ENCODE assay signal across 1 fruit fly cellular context in genomic region chr3R:26020244-26021171, dm6.
TF ChIP-seq lines count a peak whose summit lies in the region.

No protein-coding gene starts in this region.

TF ChIP-seq in whole organism, embryonic, 481 proteins besides CTCF, POLR2A, EP300 and RAD21 (continued from another document):
- TF ChIP-seq CG11093 (GFP tag; IDR thresholded peaks at IDR 0.05; lab: Robert Waterston, UW) (0 out of 3 replicates have a peak, but pooled peaks have one; percentile 35), dmrt99B (tag; optimal IDR thresholded peaks at IDR 0.05; lab: Kevin White, UChicago) (peak; percentile 84), danr (GFP tag; IDR thresholded peaks at IDR 0.05; lab: Robert Waterston, UW) (no peak), hkb (optimal IDR thresholded peaks at IDR 0.05; lab: Kevin White, UChicago) (no peak), hkb (GFP tag; IDR thresholded peaks at IDR 0.05; lab: Robert Waterston, UW) (peak; percentile 37), sqz (GFP tag; optimal IDR thresholded peaks at IDR 0.05; lab: Kevin White, UChicago) (peak; percentile 33), CG15073 (GFP tag; optimal IDR thresholded peaks at IDR 0.05; lab: Kevin White, UChicago) (no peak), D19B (GFP tag; optimal IDR thresholded peaks at IDR 0.05; lab: Kevin White, UChicago) (peak; percentile 30), sc (optimal IDR thresholded peaks at IDR 0.05; lab: Kevin White, UChicago) (no peak), sc (GFP tag; optimal IDR thresholded peaks at IDR 0.05; lab: Kevin White, UChicago) (peak; percentile 65), Max (GFP tag; optimal IDR thresholded peaks at IDR 0.05; lab: Kevin White, UChicago) (peak; percentile 32), pum (GFP tag; optimal IDR thresholded peaks at IDR 0.05; lab: Kevin White, UChicago) (no peak), sr (GFP tag; IDR thresholded peaks at IDR 0.05; lab: Robert Waterston, UW) (peak; percentile 65; the same call in 2 of the 3 replicates), CG31441 (GFP tag; IDR thresholded peaks at IDR 0.05; lab: Robert Waterston, UW) (peak; percentile 90), CG14014 (GFP tag; IDR thresholded peaks at IDR 0.05; lab: Robert Waterston, UW) (0 out of 2 replicates have a peak, but pooled peaks have one; percentile 16), org-1 (GFP tag; optimal IDR thresholded peaks at IDR 0.05; lab: Kevin White, UChicago) (peak; percentile 60), btn (GFP tag; optimal IDR thresholded peaks at IDR 0.05; lab: Kevin White, UChicago) (no peak), jing (GFP tag; optimal IDR thresholded peaks at IDR 0.05; lab: Kevin White, UChicago) (peak; percentile 14), unc-4 (GFP tag; IDR thresholded peaks at IDR 0.05; lab: Robert Waterston, UW; ENCODE audit: partially characterized antibody) (no peak), slp2 (GFP tag; optimal IDR thresholded peaks at IDR 0.05; lab: Kevin White, UChicago) (no peak), cad (GFP tag; optimal IDR thresholded peaks at IDR 0.05; lab: Kevin White, UChicago) (no peak), CG17802 (tag; optimal IDR thresholded peaks at IDR 0.05; lab: Kevin White, UChicago) (peak; percentile 37), Stat92E (GFP tag; optimal IDR thresholded peaks at IDR 0.05; lab: Kevin White, UChicago) (no peak), Scr (GFP tag; IDR thresholded peaks at IDR 0.05; lab: Robert Waterston, UW; ENCODE audit: partially characterized antibody) (peak; percentile 24; the same call in 1 of the 2 replicates), Lpt (GFP tag; optimal IDR thresholded peaks at IDR 0.05; lab: Kevin White, UChicago) (no peak), CG10462 (GFP tag; optimal IDR thresholded peaks at IDR 0.05; lab: Kevin White, UChicago) (peak; percentile 21), cwo (GFP tag; optimal IDR thresholded peaks at IDR 0.05; lab: Kevin White, UChicago) (peak; percentile 58), CG13287 (GFP tag; IDR thresholded peaks at IDR 0.05; lab: Robert Waterston, UW; ENCODE audit: partially characterized antibody) (peak; percentile 34; the same call in 1 of the 2 replicates), gcm (GFP tag; optimal IDR thresholded peaks at IDR 0.05; lab: Kevin White, UChicago) (peak; percentile 49), Sry-δ (GFP tag; optimal IDR thresholded peaks at IDR 0.05; lab: Kevin White, UChicago) (no peak), lmd (GFP tag; IDR thresholded peaks at IDR 0.05; lab: Robert Waterston, UW) (peak; percentile 63), Xrp1 (GFP tag; IDR thresholded peaks at IDR 0.05; lab: Robert Waterston, UW) (peak; percentile 78), bab2 (GFP tag; optimal IDR thresholded peaks at IDR 0.05; lab: Kevin White, UChicago) (peak; percentile 12), Dll (GFP tag; IDR thresholded peaks at IDR 0.05; lab: Robert Waterston, UW; ENCODE audit: partially characterized antibody) (peak; percentile 24; the same call in 1 of the 4 replicates), PHDP (tag; optimal IDR thresholded peaks at IDR 0.05; lab: Kevin White, UChicago) (peak; percentile 79), CG12299 (tag; optimal IDR thresholded peaks at IDR 0.05; lab: Kevin White, UChicago) (no peak), exex (tag; optimal IDR thresholded peaks at IDR 0.05; lab: Kevin White, UChicago) (peak; percentile 2), CG3065 (GFP tag; optimal IDR thresholded peaks at IDR 0.05; lab: Kevin White, UChicago) (peak; percentile 28), lov (optimal IDR thresholded peaks at IDR 0.05; lab: Kevin White, UChicago) (no peak), lov (GFP tag; IDR thresholded peaks at IDR 0.05; lab: Robert Waterston, UW) (0 out of 3 replicates have a peak, but pooled peaks have one; percentile 30), so (GFP tag; IDR thresholded peaks at IDR 0.05; lab: Robert Waterston, UW) (no peak; the same call in 2 of the 3 replicates), pzg (GFP tag; optimal IDR thresholded peaks at IDR 0.05; lab: Kevin White, UChicago) (no peak), tap (tag; optimal IDR thresholded peaks at IDR 0.05; lab: Kevin White, UChicago) (peak; percentile 1), MTF-1 (GFP tag; optimal IDR thresholded peaks at IDR 0.05; lab: Kevin White, UChicago; ENCODE audit: borderline replicate concordance) (peak; percentile 46), maf-S (GFP tag; optimal IDR thresholded peaks at IDR 0.05; lab: Kevin White, UChicago) (no peak), D (optimal IDR thresholded peaks at IDR 0.05; lab: Kevin White, UChicago) (no peak), D (GFP tag; optimal IDR thresholded peaks at IDR 0.05; lab: Kevin White, UChicago) (peak; percentile 50), Sin3A (optimal IDR thresholded peaks at IDR 0.05; lab: Kevin White, UChicago) (no peak), CG1792 (GFP tag; optimal IDR thresholded peaks at IDR 0.05; lab: Kevin White, UChicago) (no peak), ranshi (GFP tag; IDR thresholded peaks at IDR 0.05; lab: Robert Waterston, UW) (peak; percentile 59; the same call in 1 of the 2 replicates), ci (GFP tag; IDR thresholded peaks at IDR 0.05; lab: Robert Waterston, UW) (peak; percentile 51; the same call in 1 of the 3 replicates), CG15011 (GFP tag; optimal IDR thresholded peaks at IDR 0.05; lab: Kevin White, UChicago) (peak; percentile 36), CG12659 (GFP tag; optimal IDR thresholded peaks at IDR 0.05; lab: Kevin White, UChicago) (peak; percentile 69), GATAe (GFP tag; conservative IDR thresholded peaks at IDR 0.05; lab: Robert Waterston, UW) (no peak), CG3281 (GFP tag; optimal IDR thresholded peaks at IDR 0.05; lab: Kevin White, UChicago) (peak; percentile 71), C15 (GFP tag; IDR thresholded peaks at IDR 0.05; lab: Robert Waterston, UW) (no peak), CG12155 (GFP tag; optimal IDR thresholded peaks at IDR 0.05; lab: Kevin White, UChicago) (peak; percentile 33), trh (GFP tag; optimal IDR thresholded peaks at IDR 0.05; lab: Kevin White, UChicago) (peak; percentile 43), BtbVII (GFP tag; optimal IDR thresholded peaks at IDR 0.05; lab: Kevin White, UChicago) (peak; percentile 54), CG4328 (GFP tag; optimal IDR thresholded peaks at IDR 0.05; lab: Kevin White, UChicago) (no peak), dysf (GFP tag; IDR thresholded peaks at IDR 0.05; lab: Robert Waterston, UW) (peak; percentile 68), crc (GFP tag; optimal IDR thresholded peaks at IDR 0.05; lab: Kevin White, UChicago) (no peak), dati (GFP tag; IDR thresholded peaks at IDR 0.05; lab: Robert Waterston, UW) (no peak; the same call in 1 of the 2 replicates), CG32767 (GFP tag; IDR thresholded peaks at IDR 0.05; lab: Robert Waterston, UW) (no peak), CG2678 (tag; optimal IDR thresholded peaks at IDR 0.05; lab: Kevin White, UChicago) (peak; percentile 82), tup (GFP tag; optimal IDR thresholded peaks at IDR 0.05; lab: Kevin White, UChicago) (no peak), Adf1 (GFP tag; IDR thresholded peaks at IDR 0.05; lab: Robert Waterston, UW) (peak; percentile 88), CG9215 (GFP tag; IDR thresholded peaks at IDR 0.05; lab: Robert Waterston, UW) (no peak; the same call in 1 of the 2 replicates), wor (GFP tag; IDR thresholded peaks at IDR 0.05; lab: Robert Waterston, UW) (peak; percentile 53; the same call in 1 of the 2 replicates), CG12942 (GFP tag; optimal IDR thresholded peaks at IDR 0.05; lab: Kevin White, UChicago) (no peak), CG6254 (GFP tag; optimal IDR thresholded peaks at IDR 0.05; lab: Kevin White, UChicago) (peak; percentile 28), CG33557 (GFP tag; optimal IDR thresholded peaks at IDR 0.05; lab: Kevin White, UChicago) (peak; percentile 11), hth (optimal IDR thresholded peaks at IDR 0.05; lab: Kevin White, UChicago) (no peak), CG30403 (GFP tag; optimal IDR thresholded peaks at IDR 0.05; lab: Kevin White, UChicago) (peak; percentile 74), fru (optimal IDR thresholded peaks at IDR 0.05; lab: Kevin White, UChicago) (no peak), CG1602 (GFP tag; optimal IDR thresholded peaks at IDR 0.05; lab: Kevin White, UChicago) (peak; percentile 27), ken (GFP tag; IDR thresholded peaks at IDR 0.05; lab: Robert Waterston, UW) (no peak), CG16813 (GFP tag; IDR thresholded peaks at IDR 0.05; lab: Robert Waterston, UW; ENCODE audit: partially characterized antibody) (no peak), CG15479 (GFP tag; optimal IDR thresholded peaks at IDR 0.05; lab: Kevin White, UChicago) (no peak), cato (GFP tag; optimal IDR thresholded peaks at IDR 0.05; lab: Kevin White, UChicago; ENCODE audit: borderline replicate concordance) (peak; percentile 14), CG10979 (tag; optimal IDR thresholded peaks at IDR 0.05; lab: Kevin White, UChicago) (peak; percentile 84), nom (GFP tag; optimal IDR thresholded peaks at IDR 0.05; lab: Kevin White, UChicago) (peak; percentile 10), CG4730 (GFP tag; IDR thresholded peaks at IDR 0.05; lab: Robert Waterston, UW) (no peak), chif (GFP tag; optimal IDR thresholded peaks at IDR 0.05; lab: Kevin White, UChicago) (peak; percentile 30 to 48), Xbp1 (GFP tag; optimal IDR thresholded peaks at IDR 0.05; lab: Kevin White, UChicago) (peak; percentile 51), dpn (GFP tag; optimal IDR thresholded peaks at IDR 0.05; lab: Kevin White, UChicago) (peak in 1 of 2 experiments; percentile 23), Eip74EF (GFP tag; optimal IDR thresholded peaks at IDR 0.05; lab: Kevin White, UChicago) (peak in 1 of 2 experiments; percentile 5), CG11085 (GFP tag; IDR thresholded peaks at IDR 0.05; lab: Robert Waterston, UW) (no peak), CG17186 (GFP tag; optimal IDR thresholded peaks at IDR 0.05; lab: Kevin White, UChicago) (no peak), NC2α (GFP tag; optimal IDR thresholded peaks at IDR 0.05; lab: Kevin White, UChicago) (no peak), insv (GFP tag; optimal IDR thresholded peaks at IDR 0.05; lab: Kevin White, UChicago) (no peak), Oaz (GFP tag; IDR thresholded peaks at IDR 0.05; lab: Robert Waterston, UW) (0 out of 2 replicates have a peak, but pooled peaks have one; percentile 18), Hr39 (optimal IDR thresholded peaks at IDR 0.05; lab: Kevin White, UChicago) (no peak), Opbp (GFP tag; IDR thresholded peaks at IDR 0.05; lab: Robert Waterston, UW; ENCODE audit: partially characterized antibody) (no peak), CG7271 (tag; optimal IDR thresholded peaks at IDR 0.05; lab: Kevin White, UChicago) (no peak), Vsx1 (GFP tag; optimal IDR thresholded peaks at IDR 0.05; lab: Kevin White, UChicago) (peak; percentile 51), Med (GFP tag; lab: Kevin White, UChicago) (peak; percentile 79), kni (GFP tag; optimal IDR thresholded peaks at IDR 0.05; lab: Kevin White, UChicago) (peak; percentile 99), B-H2 (GFP tag; optimal IDR thresholded peaks at IDR 0.05; lab: Kevin White, UChicago) (no peak), CG2889 (GFP tag; IDR thresholded peaks at IDR 0.05; lab: Robert Waterston, UW) (0 out of 3 replicates have a peak, but pooled peaks have one; percentile 43), CG17361 (GFP tag; IDR thresholded peaks at IDR 0.05; lab: Robert Waterston, UW) (peak; percentile 78; the same call in 2 of the 3 replicates), CG30020 (tag; optimal IDR thresholded peaks at IDR 0.05; lab: Kevin White, UChicago) (no peak), B-H1 (GFP tag; IDR thresholded peaks at IDR 0.05; lab: Robert Waterston, UW) (peak; percentile 47; the same call in 2 of the 3 replicates), CG18764 (GFP tag; optimal IDR thresholded peaks at IDR 0.05; lab: Kevin White, UChicago) (peak; percentile 40), HLH4C (GFP tag; IDR thresholded peaks at IDR 0.05; lab: Robert Waterston, UW; ENCODE audit: partially characterized antibody) (peak; percentile 19; the same call in 1 of the 3 replicates), CG3838 (GFP tag; optimal IDR thresholded peaks at IDR 0.05; lab: Kevin White, UChicago) (no peak), z (GFP tag; IDR thresholded peaks at IDR 0.05; lab: Robert Waterston, UW) (0 out of 3 replicates have a peak, but pooled peaks have one; percentile 28), bbx (GFP tag; IDR thresholded peaks at IDR 0.05; lab: Robert Waterston, UW; ENCODE audit: partially characterized antibody) (0 out of 2 replicates have a peak, but pooled peaks have one; percentile 51), al (GFP tag; IDR thresholded peaks at IDR 0.05; lab: Robert Waterston, UW) (peak; percentile 29; the same call in 1 of the 2 replicates), CG16815 (GFP tag; optimal IDR thresholded peaks at IDR 0.05; lab: Kevin White, UChicago) (peak; percentile 49), CG10209 (GFP tag; optimal IDR thresholded peaks at IDR 0.05; lab: Kevin White, UChicago) (peak; percentile 69), CG9727 (GFP tag; optimal IDR thresholded peaks at IDR 0.05; lab: Kevin White, UChicago) (peak; percentile 63), CG6689 (GFP tag; IDR thresholded peaks at IDR 0.05; lab: Robert Waterston, UW) (peak; percentile 64)
